Fruit fly (Drosophila melanogaster) whole organism, larva: Measurements from ENCODE around the gene CG12398.

Experiments
- noc ChIP-seq: fragments of 200-800 bp; sonication (Bioruptor generic); optimal IDR thresholded peaks from 3 replicates; lab custom pipeline; 2019; ENCODE audit warnings: missing biosample characterization, mild to moderate bottlenecking, missing genetic modification characterization, moderate library complexity

CG12398 gene

dm6 chrX:14882536-14883118 is 31.0 kb downstream of the CG12398 start, which contains the start of the genes CG45064 and CG45065:
CG45064 (minus strand) TSS chrX:14882586.
CG45065 (minus strand) TSS chrX:14882586.
- TF ChIP-seq noc (tag; lab: Kevin White, UChicago), result peak; percentile 89

- TF ChIP-seq noc (tag; lab: Kevin White, UChicago), result no peak
Observed at dm6 chrX:14878917-14879316, 34.7 kb downstream of the CG12398 start.

dm6 chrX:14871028-14871427 is 42.6 kb downstream of the CG12398 start, which contains the start of gene CG9518:
CG9518 (minus strand) TSS chrX:14871181.
- TF ChIP-seq noc (tag; lab: Kevin White, UChicago), result no peak

dm6 chrX:14868414-14868813 is 45.2 kb downstream of the CG12398 start:
- no peak for TF ChIP-seq noc (tag; lab: Kevin White, UChicago)

dm6 chrX:14866911-14867310 is 46.7 kb downstream of the CG12398 start:
- no peak for TF ChIP-seq noc (tag; lab: Kevin White, UChicago)

- no peak for TF ChIP-seq noc (tag; lab: Kevin White, UChicago)
Observed at dm6 chrX:14862494-14862893, 51.1 kb downstream of the CG12398 start.
